Fruit fly (Drosophila melanogaster): ENCODE measurements around the gene Eip74EF.
A peak's percentile ranks its signal among the peaks of the same experiment; 100 is the strongest.

Gene Eip74EF

DNA sequence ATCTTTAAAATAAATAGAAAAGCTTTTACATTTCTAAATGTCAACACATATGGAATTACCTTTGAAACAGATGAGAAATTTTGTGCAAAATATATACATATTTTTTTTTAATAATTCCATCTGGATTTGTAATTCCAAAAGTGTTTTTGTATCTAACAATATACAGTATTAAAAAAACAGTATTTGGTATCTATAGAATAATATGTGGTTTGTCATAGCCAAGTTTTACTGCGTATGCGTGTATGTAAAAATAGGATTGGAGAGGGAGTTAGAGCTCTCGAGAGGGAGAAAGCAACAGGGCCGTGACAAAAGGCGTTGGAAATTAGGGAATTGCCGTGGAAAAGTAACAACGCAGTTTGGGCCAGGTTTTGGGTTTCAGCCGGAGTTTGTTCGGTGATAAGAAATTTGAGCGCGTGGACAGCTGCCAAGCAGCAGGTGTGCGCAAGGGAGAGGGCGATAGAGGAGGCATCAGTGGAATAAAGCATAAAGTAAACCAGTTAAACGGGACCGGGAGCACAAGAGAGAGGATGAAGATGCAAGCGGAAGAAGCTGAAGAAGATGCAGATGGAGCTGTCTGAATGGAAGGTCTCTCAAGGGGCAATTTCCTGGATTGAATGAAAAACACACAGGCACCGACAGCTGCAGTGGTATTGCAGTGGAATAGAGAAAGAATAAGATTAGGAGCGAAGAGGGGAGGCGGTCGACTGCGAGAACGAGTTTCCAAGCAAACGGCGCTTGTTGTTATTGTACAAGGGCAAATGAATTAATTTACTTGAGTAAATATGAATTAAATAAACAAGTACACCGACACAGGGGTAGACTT, 34.0 kb upstream of the Eip74EF start (continued):
- TF ChIP-seq CG11902 (GFP tag; optimal IDR thresholded peaks at IDR 0.05) (no peak), Gug (GFP tag; IDR thresholded peaks at IDR 0.05) (no peak), acj6 (GFP tag; optimal IDR thresholded peaks at IDR 0.05) (no peak), CG3919 (GFP tag; optimal IDR thresholded peaks at IDR 0.05) (peak; percentile 49), Hr4 (GFP tag; optimal IDR thresholded peaks at IDR 0.05) (peak; percentile 21), CG31627 (GFP tag; optimal IDR thresholded peaks at IDR 0.05) (no peak), dsx (GFP tag; optimal IDR thresholded peaks at IDR 0.05; ENCODE audit: poor library complexity, severe bottlenecking) (no peak), Eip78C (GFP tag) (peak; percentile 77), CG10669 (GFP tag; optimal IDR thresholded peaks at IDR 0.05) (peak; percentile 59), CG8319 (GFP tag; optimal IDR thresholded peaks at IDR 0.05) (no peak), CG6276 (GFP tag; optimal IDR thresholded peaks at IDR 0.05) (no peak), CG10631 (GFP tag; optimal IDR thresholded peaks at IDR 0.05) (peak; percentile 7), achi (GFP tag; optimal IDR thresholded peaks at IDR 0.05) (peak; percentile 0), CG32006 (GFP tag; optimal IDR thresholded peaks at IDR 0.05) (peak; percentile 32), svp (GFP tag) (peak; percentile 64), net (GFP tag; optimal IDR thresholded peaks at IDR 0.05) (peak; percentile 13), spab (GFP tag; optimal IDR thresholded peaks at IDR 0.05) (no peak), topi (GFP tag; optimal IDR thresholded peaks at IDR 0.05) (peak; percentile 35), Sox14 (GFP tag; optimal IDR thresholded peaks at IDR 0.05) (no peak), Lpt (GFP tag; optimal IDR thresholded peaks at IDR 0.05) (no peak), OdsH (GFP tag; optimal IDR thresholded peaks at IDR 0.05) (peak; percentile 14), Ets96B (tag; optimal IDR thresholded peaks at IDR 0.05) (no peak), vri (GFP tag; optimal IDR thresholded peaks at IDR 0.05) (peak; percentile 56), CG6792 (GFP tag; optimal IDR thresholded peaks at IDR 0.05) (peak; percentile 44), cyc (GFP tag; optimal IDR thresholded peaks at IDR 0.05) (peak; percentile 28), Blimp-1 (GFP tag; optimal IDR thresholded peaks at IDR 0.05) (peak; percentile 33), salr (GFP tag; optimal IDR thresholded peaks at IDR 0.05) (no peak), CG8119 (GFP tag; IDR thresholded peaks at IDR 0.05) (no peak), eg (GFP tag; IDR thresholded peaks at IDR 0.05) (no peak), esn (GFP tag; optimal IDR thresholded peaks at IDR 0.05) (no peak), Eip93F (GFP tag; optimal IDR thresholded peaks at IDR 0.05) (no peak), fd85E (GFP tag; optimal IDR thresholded peaks at IDR 0.05) (peak; percentile 18), lz (GFP tag; optimal IDR thresholded peaks at IDR 0.05) (peak; percentile 0), fd59A (GFP tag; optimal IDR thresholded peaks at IDR 0.05) (peak; percentile 2), Met (GFP tag; optimal IDR thresholded peaks at IDR 0.05) (peak; percentile 14), CG6854 (GFP tag; optimal IDR thresholded peaks at IDR 0.05) (peak; percentile 53)

DNA sequence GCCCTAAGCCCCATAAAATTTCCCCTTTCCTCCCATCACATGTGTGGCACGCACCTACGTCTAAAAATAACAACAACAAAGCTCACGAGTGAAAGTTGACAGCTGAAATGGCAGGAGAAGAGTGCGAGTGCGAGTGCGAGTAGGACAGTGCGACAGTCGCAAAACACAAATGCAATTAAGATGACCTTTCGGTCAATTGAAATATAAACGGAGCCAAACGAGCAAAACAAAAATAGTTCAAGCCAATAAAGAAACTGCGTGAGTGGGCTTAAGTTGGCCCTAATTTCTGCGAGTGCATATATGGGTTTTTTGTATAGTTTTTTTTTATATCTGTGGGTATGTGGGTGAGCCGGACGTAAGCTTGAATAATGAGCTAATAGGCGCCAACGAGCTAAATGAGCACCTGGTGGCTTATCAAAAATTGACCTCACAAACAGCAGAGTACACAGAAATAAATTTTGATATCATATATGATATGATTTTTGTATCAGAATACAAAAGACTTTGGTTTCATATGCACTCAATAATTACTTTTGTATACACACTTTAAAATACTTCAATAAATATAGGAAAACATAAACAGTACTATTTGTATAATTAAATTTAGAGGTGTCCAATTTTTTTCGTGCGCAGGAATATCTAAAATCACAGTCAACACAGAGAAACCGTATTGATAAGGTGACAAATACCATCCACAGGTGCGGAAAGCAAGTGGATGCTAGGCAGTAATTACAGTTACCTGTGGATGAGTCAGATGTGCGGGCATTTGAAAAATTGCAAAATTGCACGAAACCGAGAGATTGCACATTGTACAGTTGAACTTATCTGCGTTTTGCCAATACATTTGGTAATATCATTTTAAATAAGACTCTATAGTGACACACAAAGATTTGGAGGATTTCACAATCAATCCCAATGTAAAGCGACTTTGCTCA, 32.9 kb upstream of the Eip74EF start:
- peak; percentile 5 for TF ChIP-seq Hr39 (GFP tag; optimal IDR thresholded peaks at IDR 0.05)
- peak; percentile 33 for TF ChIP-seq svp (GFP tag)
- TF ChIP-seq Eip78C (GFP tag): peak; percentile 57
- peak; percentile 13 for TF ChIP-seq CG3919 (GFP tag; optimal IDR thresholded peaks at IDR 0.05)
- no peak for TF ChIP-seq net (GFP tag; optimal IDR thresholded peaks at IDR 0.05)
- TF ChIP-seq CG10669 (GFP tag; optimal IDR thresholded peaks at IDR 0.05): no peak
- peak; percentile 18; the same call in 1 of the 3 replicates for TF ChIP-seq CG8119 (GFP tag; IDR thresholded peaks at IDR 0.05)
- TF ChIP-seq vri (GFP tag; optimal IDR thresholded peaks at IDR 0.05): peak; percentile 53

All from whole organism, prepupa.